Worm (Caenorhabditis elegans) whole organism, L2 larva: ENCODE results near the gene gpa-1.

Source experiments
- alr-1 ChIP-seq: fragments of 150-350 bp; optimal IDR thresholded peaks from 2 replicates; lab custom pipeline; 2014; ENCODE audit warnings: missing biosample characterization, missing genetic modification characterization
- elt-1 ChIP-seq: fragments of 150-350 bp; optimal IDR thresholded peaks from 2 replicates; lab custom pipeline; 2014; ENCODE audit warnings: missing biosample characterization, missing genetic modification characterization
- nhr-12 ChIP-seq: fragments of 150-350 bp; optimal IDR thresholded peaks from 2 replicates; lab custom pipeline; 2014; ENCODE audit warnings: missing biosample characterization, missing genetic modification characterization

- TF ChIP-seq nhr-12 (tag; lab: Kevin White, UChicago) (no peak), elt-1 (tag; lab: Kevin White, UChicago) (no peak), alr-1 (tag; lab: Kevin White, UChicago) (no peak)
Observed at ce11 chrV:11164475-11164874, 13.0 kb downstream of the gpa-1 start, which contains the start of gene srg-40.
